Worm (Caenorhabditis elegans) whole organism, L4 larva: ENCODE results near the gene daam-1.

Experiments
- T20F7.1 ChIP-seq: fragments of 200-800 bp; sonication (Bioruptor generic); optimal IDR thresholded peaks from 2 replicates; lab custom pipeline; 2018; ENCODE audit warnings: mild to moderate bottlenecking, missing genetic modification characterization, missing compliant biosample characterization
- T26A8.4 ChIP-seq: fragments of 200-800 bp; sonication (Bioruptor generic); IDR thresholded peaks from 2 replicates; pipeline ENCODE4 v1.3.6; 2022; ENCODE audit warnings: missing genetic modification characterization, missing compliant biosample characterization
- Y105C5A.15 ChIP-seq: fragments of 200-800 bp; sonication (Bioruptor generic); IDR thresholded peaks from 2 replicates; pipeline ENCODE4 v1.3.6; 2022; ENCODE audit warnings: missing genetic modification characterization, missing compliant biosample characterization
- ZK337.2 ChIP-seq: fragments of 200-800 bp; sonication (Bioruptor generic); IDR thresholded peaks from 2 replicates; pipeline ENCODE4 v1.3.6; 2022; ENCODE audit warnings: missing genetic modification reagents, missing genetic modification characterization, missing compliant biosample characterization
- ZK546.5 ChIP-seq, 2 experiments: sonication (generic microtip); optimal IDR thresholded peaks; 2 replicates each; lab custom pipeline; 2017; ENCODE audit warnings: missing biosample characterization in 2 of 2, missing genetic modification characterization in 2 of 2
- aha-1 ChIP-seq: fragments of 150-350 bp; peaks from one replicate; lab custom pipeline; 2014; ENCODE audit warnings: missing biosample characterization, missing genetic modification characterization
- aly-2 ChIP-seq: sonication (generic microtip); optimal IDR thresholded peaks from 2 replicates; lab custom pipeline; 2018; ENCODE audit warnings: missing biosample characterization, missing genetic modification characterization
- ceh-32 ChIP-seq: sonication (generic microtip); optimal IDR thresholded peaks from 2 replicates; lab custom pipeline; 2016; ENCODE audit warnings: mild to moderate bottlenecking, missing genetic modification characterization, missing compliant biosample characterization; ENCODE audit not compliant: poor library complexity
- ceh-62 ChIP-seq: sonication (generic microtip); optimal IDR thresholded peaks from 2 replicates; lab custom pipeline; 2017; ENCODE audit warnings: missing biosample characterization, missing genetic modification characterization
- ceh-82 ChIP-seq: sonication (generic microtip); optimal IDR thresholded peaks from 2 replicates; lab custom pipeline; 2017; ENCODE audit warnings: missing biosample characterization, missing genetic modification characterization
- ces-1 ChIP-seq: fragments of 150-350 bp; sonication (generic microtip); optimal IDR thresholded peaks from 4 replicates; lab custom pipeline; 2014; ENCODE audit warnings: missing biosample characterization, missing genetic modification reagents, missing genetic modification characterization
- daf-16 ChIP-seq, 3 experiments: sonication (generic microtip); optimal IDR thresholded peaks; 2 replicates each; lab custom pipeline; 2016 to 2017; ENCODE audit warnings: missing genetic modification characterization in 3 of 3, missing genetic modification reagents in 3 of 3, mild to moderate bottlenecking in 2 of 3, missing compliant biosample characterization in 2 of 3, missing biosample characterization in 1 of 3, moderate library complexity in 1 of 3
- dmd-6 ChIP-seq: fragments of 200-800 bp; sonication (Bioruptor generic); IDR thresholded peaks from 2 replicates; pipeline ENCODE4 v1.3.6; 2022; ENCODE audit warnings: missing genetic modification reagents, missing genetic modification characterization, missing compliant biosample characterization
- dmd-9 ChIP-seq: fragments of 200-800 bp; sonication (Bioruptor generic); IDR thresholded peaks from 2 replicates; pipeline ENCODE4 v1.3.6; 2022; ENCODE audit warnings: missing genetic modification reagents, missing genetic modification characterization, missing compliant biosample characterization
- dpl-1 ChIP-seq: fragments of 150-350 bp; optimal IDR thresholded peaks from 2 replicates; lab custom pipeline; 2014; ENCODE audit warnings: missing biosample characterization, missing genetic modification reagents, missing genetic modification characterization
- duxl-1 ChIP-seq: sonication (generic microtip); optimal IDR thresholded peaks from 2 replicates; lab custom pipeline; 2016; ENCODE audit warnings: mild to moderate bottlenecking, missing genetic modification characterization, moderate library complexity, missing compliant biosample characterization; ENCODE audit not compliant: poor library complexity
- egl-43 ChIP-seq: fragments of 200-800 bp; sonication (Bioruptor generic); IDR thresholded peaks from 2 replicates; pipeline ENCODE4 v1.3.6; 2022; ENCODE audit warnings: missing genetic modification reagents, missing genetic modification characterization, missing compliant biosample characterization
- fkh-10 ChIP-seq: fragments of 150-350 bp; optimal IDR thresholded peaks from 2 replicates; lab custom pipeline; 2014; ENCODE audit warnings: missing biosample characterization, missing genetic modification reagents, missing genetic modification characterization
- hif-1 ChIP-seq, 2 experiments: sonication (generic microtip); optimal IDR thresholded peaks; 2 replicates each; lab custom pipeline; 2016 to 2017; ENCODE audit warnings: missing compliant biosample characterization in 2 of 2, missing genetic modification characterization in 2 of 2, missing genetic modification reagents in 2 of 2, missing genotype in 2 of 2, mild to moderate bottlenecking in 1 of 2
- hlh-11 ChIP-seq: fragments of 200-800 bp; sonication (Bioruptor generic); optimal IDR thresholded peaks from 2 replicates; lab custom pipeline; 2018; ENCODE audit warnings: mild to moderate bottlenecking, missing genetic modification characterization, missing compliant biosample characterization
- hlh-30 ChIP-seq: sonication (generic microtip); optimal IDR thresholded peaks from 2 replicates; lab custom pipeline; 2017; ENCODE audit warnings: antibody characterized with exemption, mild to moderate bottlenecking, missing genetic modification characterization, missing compliant biosample characterization; ENCODE audit not compliant: insufficient read depth
- hmg-1.1 ChIP-seq: fragments of 200-800 bp; sonication (Bioruptor generic); IDR thresholded peaks from 2 replicates; pipeline ENCODE4 v1.3.6; 2022; ENCODE audit warnings: missing genetic modification reagents, missing genetic modification characterization, missing compliant biosample characterization
- lim-7 ChIP-seq: fragments of 200-800 bp; sonication (Bioruptor generic); IDR thresholded peaks from 2 replicates; pipeline ENCODE4 v1.3.6; 2022; ENCODE audit warnings: missing genetic modification characterization, missing compliant biosample characterization
- lin-1 ChIP-seq: fragments of 200-800 bp; sonication (Bioruptor generic); IDR thresholded peaks from 2 replicates; pipeline ENCODE4 v1.3.6; 2022; ENCODE audit warnings: missing genetic modification reagents, missing genetic modification characterization, missing compliant biosample characterization
- lin-13 ChIP-seq: fragments of 150-350 bp; optimal IDR thresholded peaks from 2 replicates; lab custom pipeline; 2014; ENCODE audit warnings: missing biosample characterization, missing genetic modification reagents, missing genetic modification characterization
- lin-38 ChIP-seq: fragments of 200-800 bp; sonication (Bioruptor generic); IDR thresholded peaks from 2 replicates; pipeline ENCODE4 v1.3.6; 2022; ENCODE audit warnings: missing genetic modification reagents, missing genetic modification characterization, missing compliant biosample characterization
- madf-5 ChIP-seq, 2 experiments: fragments of 200-800 bp; sonication (Bioruptor generic); IDR thresholded peaks; 2 replicates each; pipeline ENCODE4 v1.3.6; 2022; ENCODE audit warnings: missing compliant biosample characterization in 2 of 2, missing genetic modification characterization in 2 of 2
- mdl-1 ChIP-seq, 2 experiments: fragments of 150-350 bp in 1 of 2; sonication (generic microtip) in 1 of 2; optimal IDR thresholded peaks; 2 replicates each; lab custom pipeline; 2014 to 2017; ENCODE audit warnings: missing biosample characterization in 2 of 2, missing genetic modification characterization in 2 of 2
- mep-1 ChIP-seq: fragments of 150-350 bp; sonication (generic microtip); optimal IDR thresholded peaks from 3 replicates; lab custom pipeline; 2014; ENCODE audit warnings: missing biosample characterization, missing genetic modification characterization
- mes-2 ChIP-seq: sonication (generic microtip); optimal IDR thresholded peaks from 2 replicates; lab custom pipeline; 2016; ENCODE audit warnings: missing genotype, mild to moderate bottlenecking, missing genetic modification characterization, missing compliant biosample characterization; ENCODE audit not compliant: poor library complexity, severe bottlenecking
- nhr-10 ChIP-seq: fragments of 150-350 bp; optimal IDR thresholded peaks from 2 replicates; lab custom pipeline; 2014; ENCODE audit warnings: missing biosample characterization, missing genetic modification characterization
- nhr-102 ChIP-seq: sonication (generic microtip); optimal IDR thresholded peaks from 2 replicates; lab custom pipeline; 2016; ENCODE audit warnings: mild to moderate bottlenecking, missing genetic modification characterization, moderate library complexity, missing compliant biosample characterization
- nhr-111 ChIP-seq: fragments of 200-800 bp; sonication (Bioruptor generic); optimal IDR thresholded peaks from 2 replicates; lab custom pipeline; 2018; ENCODE audit warnings: mild to moderate bottlenecking, missing genetic modification characterization, missing compliant biosample characterization
- nhr-237 ChIP-seq: sonication (generic microtip); optimal IDR thresholded peaks from 2 replicates; lab custom pipeline; 2017; ENCODE audit warnings: missing biosample characterization, missing genetic modification characterization
- nhr-25 ChIP-seq: sonication (generic microtip); optimal IDR thresholded peaks from 2 replicates; lab custom pipeline; 2017; ENCODE audit warnings: missing genetic modification characterization, mild to moderate bottlenecking, missing compliant biosample characterization, antibody characterized with exemption, moderate library complexity, borderline replicate concordance; ENCODE audit not compliant: insufficient read depth
- nhr-28 ChIP-seq: fragments of 150-350 bp; optimal IDR thresholded peaks from 2 replicates; lab custom pipeline; 2014; ENCODE audit warnings: missing biosample characterization, missing genetic modification characterization
- nhr-41 ChIP-seq: fragments of 200-800 bp; sonication (Bioruptor generic); IDR thresholded peaks from 2 replicates; pipeline ENCODE4 v1.3.6; 2022; ENCODE audit warnings: missing genetic modification reagents, missing genetic modification characterization, missing compliant biosample characterization
- nhr-6 ChIP-seq: fragments of 150-350 bp; optimal IDR thresholded peaks from 2 replicates; lab custom pipeline; 2014; ENCODE audit warnings: missing biosample characterization, missing genetic modification characterization
- pha-4 ChIP-seq, 2 experiments: fragments of 150-350 bp in 1 of 2; fragments of 200-800 bp in 1 of 2; sonication (Bioruptor generic) in 1 of 2; IDR thresholded peaks in 1 of 2; optimal IDR thresholded peaks in 1 of 2; 2 replicates each; pipeline versions ENCODE4 v1.3.6 to Lab custom; 2014 to 2022; ENCODE audit warnings: missing genetic modification characterization in 2 of 2, missing genetic modification reagents in 2 of 2, missing biosample characterization in 1 of 2, missing compliant biosample characterization in 1 of 2
- php-3 ChIP-seq: fragments of 200-800 bp; sonication (Bioruptor generic); IDR thresholded peaks from 2 replicates; pipeline ENCODE4 v1.3.6; 2022; ENCODE audit warnings: missing genetic modification reagents, missing genetic modification characterization, missing compliant biosample characterization
- sdz-12 ChIP-seq: fragments of 200-800 bp; sonication (Bioruptor generic); optimal IDR thresholded peaks from 2 replicates; lab custom pipeline; 2018; ENCODE audit warnings: mild to moderate bottlenecking, missing genetic modification characterization, missing compliant biosample characterization
- set-16 ChIP-seq: fragments of 200-800 bp; sonication (Bioruptor generic); IDR thresholded peaks from 2 replicates; pipeline ENCODE4 v1.3.6; 2022; ENCODE audit warnings: missing genetic modification reagents, missing genetic modification characterization, missing compliant biosample characterization
- tra-1 ChIP-seq: fragments of 200-800 bp; sonication (Bioruptor generic); IDR thresholded peaks from 2 replicates; pipeline ENCODE4 v1.3.6; 2022; ENCODE audit warnings: missing genetic modification reagents, missing genetic modification characterization, missing compliant biosample characterization
- unc-130 ChIP-seq: sonication (generic microtip); optimal IDR thresholded peaks from 2 replicates; lab custom pipeline; 2016; ENCODE audit warnings: missing genetic modification reagents, missing genetic modification characterization, missing compliant biosample characterization
- zfp-3 ChIP-seq: fragments of 200-800 bp; sonication (Bioruptor generic); conservative IDR thresholded peaks from 2 replicates; pipeline ENCODE4 v1.3.6; 2022; ENCODE audit warnings: missing genetic modification reagents, missing genetic modification characterization, missing compliant biosample characterization
- zip-2 ChIP-seq: fragments of 150-350 bp; optimal IDR thresholded peaks from 2 replicates; lab custom pipeline; 2014; ENCODE audit warnings: missing biosample characterization, missing genetic modification characterization
- ztf-7 ChIP-seq: fragments of 150-350 bp; optimal IDR thresholded peaks from 2 replicates; lab custom pipeline; 2014; ENCODE audit warnings: missing biosample characterization, missing genetic modification characterization

Gene daam-1

DNA sequence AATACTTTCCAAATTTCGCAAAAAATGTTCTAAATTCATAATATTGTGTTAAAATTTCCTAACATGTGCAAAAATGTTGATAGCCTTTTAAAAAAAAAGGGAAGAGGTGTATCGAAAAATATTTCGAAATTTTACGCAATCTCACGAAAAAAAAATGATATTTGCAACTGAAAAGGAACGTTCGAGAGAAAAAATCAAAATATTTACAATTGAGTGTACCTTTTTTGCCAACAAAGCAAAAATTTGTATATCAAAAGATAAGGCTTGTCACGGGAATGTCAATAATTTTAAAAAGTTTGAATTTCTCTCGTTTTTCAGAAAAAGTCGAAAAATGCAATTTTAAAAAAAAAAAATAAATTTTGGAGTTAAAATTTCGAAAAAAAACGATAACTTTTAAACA lies 39.9 kb upstream of the daam-1 start (continued):
- TF ChIP-seq ztf-7 (tag; lab: Kevin White, UChicago) (peak; percentile 92), pha-4 (GFP tag; IDR thresholded peaks at IDR 0.05; lab: Robert Waterston, UW) (peak; percentile 10; the same call in 1 of the 2 replicates), pha-4 (tag; optimal IDR thresholded peaks at IDR 0.05; lab: Kevin White, UChicago) (no peak), mep-1 (tag; lab: Kevin White, UChicago) (peak; percentile 8), zip-2 (tag; lab: Kevin White, UChicago) (peak; percentile 99), dmd-6 (GFP tag; lab: Robert Waterston, UW) (peak; percentile 56), nhr-102 (tag; lab: Kevin White, UChicago) (peak; percentile 17)

DNA sequence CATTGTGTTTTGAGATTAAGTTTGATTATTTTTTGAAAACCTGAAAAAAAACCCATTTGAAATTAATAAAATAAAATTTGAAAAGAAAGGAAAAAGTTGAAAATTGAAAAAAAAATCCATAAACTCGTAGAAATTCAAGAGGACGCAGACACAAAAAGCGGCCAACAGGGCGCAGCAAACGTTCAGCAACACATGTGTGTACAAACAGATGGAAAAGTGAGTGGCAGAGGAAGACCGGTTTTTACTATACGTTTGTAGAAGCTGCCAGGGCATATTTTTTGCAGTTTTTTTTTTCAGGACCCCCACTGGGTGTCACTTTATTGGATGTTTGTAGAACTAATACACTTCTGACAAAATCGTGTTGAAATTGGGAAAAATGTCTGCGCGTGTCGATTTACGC lies 39.1 kb upstream of the daam-1 start, which contains the start of gene cgp-1:
Gene cgp-1, minus strand, starts transcription at position 40 of the 400 bp plus-strand sequence.
- TF ChIP-seq nhr-25 (tag; lab: Kevin White, UChicago), result no peak
- TF ChIP-seq aly-2, result no peak
- no peak for TF ChIP-seq lin-13 (GFP tag; lab: Kevin White, UChicago)
- no peak for TF ChIP-seq php-3 (GFP tag; lab: Robert Waterston, UW)
- TF ChIP-seq T20F7.1 (GFP tag; lab: Kevin White, UChicago), result no peak
- no peak; the same call in 1 of the 2 replicates for TF ChIP-seq pha-4 (GFP tag; IDR thresholded peaks at IDR 0.05; lab: Robert Waterston, UW)
- TF ChIP-seq pha-4 (tag; optimal IDR thresholded peaks at IDR 0.05; lab: Kevin White, UChicago), result peak; percentile 17
- TF ChIP-seq ztf-7 (tag; lab: Kevin White, UChicago), result no peak
- TF ChIP-seq ces-1 (GFP tag; lab: Kevin White, UChicago), result no peak
- peak; percentile 13 for TF ChIP-seq hlh-30
- TF ChIP-seq tra-1 (GFP tag; lab: Robert Waterston, UW), result no peak
- TF ChIP-seq mep-1 (tag; lab: Kevin White, UChicago), result peak; percentile 42
- no peak for TF ChIP-seq fkh-10 (GFP tag; lab: Kevin White, UChicago)
- no peak for TF ChIP-seq duxl-1 (tag; lab: Kevin White, UChicago)
- TF ChIP-seq madf-5 (GFP tag; IDR thresholded peaks at IDR 0.05; lab: Robert Waterston, UW), result no peak
- no peak for TF ChIP-seq ZK337.2
- TF ChIP-seq egl-43, result no peak
- TF ChIP-seq lin-38, result peak; percentile 32
- no peak for TF ChIP-seq hif-1 (tag; optimal IDR thresholded peaks at IDR 0.05; lab: Kevin White, UChicago)
- TF ChIP-seq nhr-102 (tag; lab: Kevin White, UChicago), result no peak
- TF ChIP-seq unc-130, result no peak
- no peak for TF ChIP-seq lim-7
- no peak for TF ChIP-seq ceh-32 (tag; lab: Kevin White, UChicago)
- TF ChIP-seq lin-1 (GFP tag; lab: Robert Waterston, UW), result no peak
- peak in 1 of 2 experiments; percentile 38 for TF ChIP-seq mdl-1 (tag; optimal IDR thresholded peaks at IDR 0.05; lab: Kevin White, UChicago)
- TF ChIP-seq ceh-62, result no peak
- TF ChIP-seq aha-1 (tag; lab: Kevin White, UChicago), result no peak
- TF ChIP-seq nhr-6 (tag; lab: Kevin White, UChicago), result peak; percentile 19
- TF ChIP-seq ZK546.5 (tag; optimal IDR thresholded peaks at IDR 0.05; lab: Kevin White, UChicago), result no peak
- no peak for TF ChIP-seq zfp-3 (GFP tag; lab: Robert Waterston, UW)
- TF ChIP-seq hmg-1.1 (GFP tag; lab: Robert Waterston, UW), result 0 out of 2 replicates have a peak, but pooled peaks have one; percentile 26
- no peak for TF ChIP-seq nhr-41 (GFP tag; lab: Robert Waterston, UW)
- no peak for TF ChIP-seq Y105C5A.15 (GFP tag; lab: Robert Waterston, UW)
- TF ChIP-seq dpl-1 (GFP tag; lab: Kevin White, UChicago), result peak; percentile 26
- no peak for TF ChIP-seq T26A8.4 (GFP tag; lab: Robert Waterston, UW)
- TF ChIP-seq hlh-11 (tag; lab: Kevin White, UChicago), result peak; percentile 54
- peak; percentile 30 for TF ChIP-seq nhr-28 (tag; lab: Kevin White, UChicago)
- no peak for TF ChIP-seq daf-16 (GFP tag; optimal IDR thresholded peaks at IDR 0.05; lab: Kevin White, UChicago)
- peak; percentile 45 for TF ChIP-seq daf-16 (tag; optimal IDR thresholded peaks at IDR 0.05; lab: Kevin White, UChicago)
- TF ChIP-seq nhr-237, result no peak
- TF ChIP-seq mes-2, result peak; percentile 46
- TF ChIP-seq dmd-9 (GFP tag; lab: Robert Waterston, UW), result no peak
- no peak for TF ChIP-seq set-16 (GFP tag; lab: Robert Waterston, UW)
- TF ChIP-seq ceh-82 (tag; lab: Kevin White, UChicago), result no peak
- no peak for TF ChIP-seq nhr-111 (GFP tag; lab: Kevin White, UChicago)
- TF ChIP-seq nhr-10 (tag; lab: Kevin White, UChicago), result no peak
- TF ChIP-seq sdz-12, result no peak
